Worm (Caenorhabditis elegans) whole organism, late embryonic: ENCODE measurements around the gene Y51H4A.5.

Experiments used
- C08G9.2 ChIP-seq: sonication (generic microtip); optimal IDR thresholded peaks from 2 replicates; lab custom pipeline; 2016; ENCODE audit warnings: mild to moderate bottlenecking, missing genetic modification characterization, moderate library complexity, missing compliant biosample characterization
- C38D4.7 ChIP-seq: fragments of 200-800 bp; sonication (Bioruptor generic); optimal IDR thresholded peaks from 2 replicates; lab custom pipeline; 2018; ENCODE audit warnings: mild to moderate bottlenecking, missing genetic modification characterization, moderate library complexity, missing compliant biosample characterization
- T23F11.4 ChIP-seq: fragments of 200-800 bp; sonication (Bioruptor generic); optimal IDR thresholded peaks from 2 replicates; lab custom pipeline; 2018; ENCODE audit warnings: mild to moderate bottlenecking, missing genetic modification characterization, missing compliant biosample characterization
- Y22D7AL.16 ChIP-seq: sonication (generic microtip); optimal IDR thresholded peaks from 2 replicates; lab custom pipeline; 2016; ENCODE audit warnings: missing genetic modification characterization, missing compliant biosample characterization
- ahr-1 ChIP-seq: sonication (generic microtip); optimal IDR thresholded peaks from 2 replicates; lab custom pipeline; 2016; ENCODE audit warnings: missing genetic modification characterization, missing compliant biosample characterization
- ama-1 ChIP-seq: fragments of 150-350 bp; optimal IDR thresholded peaks from 2 replicates; lab custom pipeline; 2014
- ceh-14 ChIP-seq: sonication (generic microtip); optimal IDR thresholded peaks from 2 replicates; lab custom pipeline; 2016; ENCODE audit warnings: missing genotype, missing genetic modification characterization, missing compliant biosample characterization
- ceh-18 ChIP-seq: sonication (generic microtip); optimal IDR thresholded peaks from 2 replicates; lab custom pipeline; 2016; ENCODE audit warnings: missing genetic modification characterization, missing compliant biosample characterization
- ceh-19 ChIP-seq: fragments of 200-800 bp; sonication (Bioruptor generic); optimal IDR thresholded peaks from 2 replicates; lab custom pipeline; 2018; ENCODE audit warnings: mild to moderate bottlenecking, missing genetic modification characterization, missing compliant biosample characterization
- ceh-2 ChIP-seq: sonication (generic microtip); optimal IDR thresholded peaks from 2 replicates; lab custom pipeline; 2016; ENCODE audit warnings: missing genotype, missing genetic modification characterization, missing compliant biosample characterization
- ceh-24 ChIP-seq: sonication (generic microtip); optimal IDR thresholded peaks from 2 replicates; lab custom pipeline; 2016; ENCODE audit warnings: mild to moderate bottlenecking, missing genetic modification characterization, missing compliant biosample characterization
- ceh-34 ChIP-seq: sonication (generic microtip); optimal IDR thresholded peaks from 2 replicates; lab custom pipeline; 2016; ENCODE audit warnings: mild to moderate bottlenecking, missing genetic modification characterization, missing compliant biosample characterization
- ceh-45 ChIP-seq: fragments of 200-800 bp; sonication (Bioruptor generic); IDR thresholded peaks from 2 replicates; pipeline ENCODE4 v1.3.6; 2022; ENCODE audit warnings: missing genetic modification reagents, missing genetic modification characterization, missing compliant biosample characterization
- ceh-48 ChIP-seq: sonication (generic microtip); optimal IDR thresholded peaks from 2 replicates; lab custom pipeline; 2016; ENCODE audit warnings: missing genetic modification characterization, inconsistent platforms, missing compliant biosample characterization
- ceh-6 ChIP-seq: fragments of 200-800 bp; sonication (Bioruptor generic); optimal IDR thresholded peaks from 2 replicates; lab custom pipeline; 2018; ENCODE audit warnings: mild to moderate bottlenecking, missing genetic modification characterization, missing compliant biosample characterization
- ceh-9 ChIP-seq: sonication (generic microtip); optimal IDR thresholded peaks from 2 replicates; lab custom pipeline; 2016; ENCODE audit warnings: mild to moderate bottlenecking, missing genetic modification characterization, inconsistent platforms, missing compliant biosample characterization
- dve-1 ChIP-seq: sonication (generic microtip); optimal IDR thresholded peaks from 2 replicates; lab custom pipeline; 2017; ENCODE audit warnings: antibody characterized with exemption, mild to moderate bottlenecking, missing genetic modification characterization, missing compliant biosample characterization
- elt-2 ChIP-seq: sonication (generic microtip); optimal IDR thresholded peaks from 2 replicates; lab custom pipeline; 2016; ENCODE audit warnings: missing genetic modification reagents, missing genetic modification characterization, missing compliant biosample characterization
- ets-4 ChIP-seq: sonication (generic microtip); optimal IDR thresholded peaks from 2 replicates; lab custom pipeline; 2016; ENCODE audit warnings: missing genetic modification characterization, missing compliant biosample characterization
- eyg-1 ChIP-seq: sonication (generic microtip); optimal IDR thresholded peaks from 2 replicates; lab custom pipeline; 2016; ENCODE audit warnings: missing genotype, missing genetic modification characterization, missing compliant biosample characterization
- fax-1 ChIP-seq: sonication (generic microtip); optimal IDR thresholded peaks from 2 replicates; lab custom pipeline; 2016; ENCODE audit warnings: missing genotype, missing genetic modification characterization, missing compliant biosample characterization
- fkh-10 ChIP-seq: fragments of 150-350 bp; optimal IDR thresholded peaks from 2 replicates; lab custom pipeline; 2014; ENCODE audit warnings: missing biosample characterization, missing genetic modification reagents, missing genetic modification characterization
- fkh-6 ChIP-seq: sonication (generic microtip); optimal IDR thresholded peaks from 2 replicates; lab custom pipeline; 2016; ENCODE audit warnings: missing genetic modification characterization, missing compliant biosample characterization
- gmeb-2 ChIP-seq: sonication (generic microtip); optimal IDR thresholded peaks from 2 replicates; lab custom pipeline; 2016; ENCODE audit warnings: missing genetic modification characterization, inconsistent platforms, missing compliant biosample characterization
- hlh-13 ChIP-seq: fragments of 200-800 bp; sonication (Bioruptor generic); optimal IDR thresholded peaks from 2 replicates; lab custom pipeline; 2018; ENCODE audit warnings: mild to moderate bottlenecking, missing genetic modification characterization, missing compliant biosample characterization
- hlh-15 ChIP-seq: sonication (generic microtip); optimal IDR thresholded peaks from 2 replicates; lab custom pipeline; 2016; ENCODE audit warnings: missing genetic modification characterization, missing compliant biosample characterization
- hlh-30 ChIP-seq: sonication (generic microtip); optimal IDR thresholded peaks from 2 replicates; lab custom pipeline; 2017; ENCODE audit warnings: antibody characterized with exemption, missing genetic modification characterization, missing compliant biosample characterization; ENCODE audit not compliant: insufficient read depth
- lim-6 ChIP-seq: sonication (generic microtip); optimal IDR thresholded peaks from 2 replicates; lab custom pipeline; 2016; ENCODE audit warnings: missing genetic modification characterization, missing compliant biosample characterization
- lin-11 ChIP-seq: fragments of 200-800 bp; sonication (Bioruptor generic); optimal IDR thresholded peaks from 2 replicates; lab custom pipeline; 2018; ENCODE audit warnings: mild to moderate bottlenecking, missing genetic modification characterization, missing compliant biosample characterization
- madf-2 ChIP-seq: sonication (generic microtip); optimal IDR thresholded peaks from 2 replicates; lab custom pipeline; 2017; ENCODE audit warnings: missing genetic modification characterization, missing compliant biosample characterization
- mec-3 ChIP-seq: sonication (generic microtip); optimal IDR thresholded peaks from 2 replicates; lab custom pipeline; 2016; ENCODE audit warnings: borderline replicate concordance, missing genetic modification characterization, missing compliant biosample characterization
- nfya-1 ChIP-seq: sonication (generic microtip); optimal IDR thresholded peaks from 2 replicates; lab custom pipeline; 2017; ENCODE audit warnings: missing genetic modification characterization, mild to moderate bottlenecking, missing compliant biosample characterization, antibody characterized with exemption, moderate library complexity
- nhr-11 ChIP-seq: fragments of 150-350 bp; optimal IDR thresholded peaks from 2 replicates; lab custom pipeline; 2014; ENCODE audit warnings: missing biosample characterization, missing genetic modification characterization
- nhr-232 ChIP-seq: sonication (generic microtip); optimal IDR thresholded peaks from 2 replicates; lab custom pipeline; 2016; ENCODE audit warnings: missing genetic modification characterization, missing compliant biosample characterization
- odd-2 ChIP-seq: sonication (generic microtip); optimal IDR thresholded peaks from 2 replicates; lab custom pipeline; 2017; ENCODE audit warnings: antibody characterized with exemption, mild to moderate bottlenecking, missing genetic modification characterization, missing compliant biosample characterization
- pag-3 ChIP-seq: sonication (generic microtip); optimal IDR thresholded peaks from 2 replicates; lab custom pipeline; 2016; ENCODE audit warnings: missing compliant biosample characterization, missing genetic modification characterization, borderline replicate concordance
- pat-9 ChIP-seq: fragments of 200-800 bp; sonication (Bioruptor generic); optimal IDR thresholded peaks from 2 replicates; lab custom pipeline; 2018; ENCODE audit warnings: mild to moderate bottlenecking, missing genetic modification characterization, moderate library complexity, missing compliant biosample characterization
- pax-1 ChIP-seq: fragments of 150-350 bp; optimal IDR thresholded peaks from 2 replicates; lab custom pipeline; 2014; ENCODE audit warnings: missing biosample characterization, missing genetic modification characterization
- pha-4 ChIP-seq: fragments of 150-350 bp; optimal IDR thresholded peaks from 2 replicates; lab custom pipeline; 2018; ENCODE audit warnings: missing biosample characterization, missing genetic modification reagents, missing genetic modification characterization
- pqm-1 ChIP-seq: sonication (generic microtip); optimal IDR thresholded peaks from 2 replicates; lab custom pipeline; 2016; ENCODE audit warnings: missing genetic modification characterization, missing compliant biosample characterization
- pros-1 ChIP-seq: fragments of 150-350 bp; optimal IDR thresholded peaks from 2 replicates; lab custom pipeline; 2014; ENCODE audit warnings: missing biosample characterization, missing genetic modification reagents, missing genetic modification characterization
- ref-2 ChIP-seq: sonication (generic microtip); optimal IDR thresholded peaks from 2 replicates; lab custom pipeline; 2016; ENCODE audit warnings: missing genetic modification characterization, missing compliant biosample characterization
- sdc-2 ChIP-seq: sonication (generic microtip); optimal IDR thresholded peaks from 2 replicates; lab custom pipeline; 2016; ENCODE audit warnings: missing genotype, missing genetic modification characterization, missing compliant biosample characterization
- sox-2 ChIP-seq: fragments of 200-800 bp; sonication (Bioruptor generic); IDR thresholded peaks from 2 replicates; pipeline ENCODE4 v1.3.6; 2022; ENCODE audit warnings: missing genetic modification reagents, missing genetic modification characterization, missing compliant biosample characterization
- tbx-2 ChIP-seq: sonication (generic microtip); optimal IDR thresholded peaks from 2 replicates; lab custom pipeline; 2016; ENCODE audit warnings: missing genetic modification characterization, missing compliant biosample characterization
- tbx-7 ChIP-seq: sonication (generic microtip); optimal IDR thresholded peaks from 2 replicates; lab custom pipeline; 2016; ENCODE audit warnings: missing genotype, missing genetic modification characterization, missing compliant biosample characterization
- ttx-3 ChIP-seq: sonication (generic microtip); optimal IDR thresholded peaks from 2 replicates; lab custom pipeline; 2016; ENCODE audit warnings: missing genetic modification reagents, missing genetic modification characterization, missing compliant biosample characterization
- unc-3 ChIP-seq, 2 experiments: fragments of 200-800 bp in 1 of 2; sonication (Bioruptor generic) in 1 of 2; sonication (generic microtip) in 1 of 2; conservative IDR thresholded peaks in 1 of 2; optimal IDR thresholded peaks in 1 of 2; 2 replicates each; pipeline versions ENCODE4 v1.3.6 to Lab custom; 2016 to 2022; ENCODE audit warnings: missing compliant biosample characterization in 2 of 2, missing genetic modification characterization in 2 of 2, missing genetic modification reagents in 1 of 2
- unc-42 ChIP-seq: sonication (generic microtip); optimal IDR thresholded peaks from 2 replicates; lab custom pipeline; 2016; ENCODE audit warnings: missing genotype, missing genetic modification characterization, missing compliant biosample characterization
- unc-55 ChIP-seq: sonication (generic microtip); optimal IDR thresholded peaks from 2 replicates; lab custom pipeline; 2017; ENCODE audit warnings: missing biosample characterization, missing genetic modification reagents, missing genetic modification characterization
- unc-86 ChIP-seq: sonication (generic microtip); optimal IDR thresholded peaks from 2 replicates; lab custom pipeline; 2016; ENCODE audit warnings: missing genetic modification characterization, missing compliant biosample characterization
- zip-5 ChIP-seq: sonication (generic microtip); optimal IDR thresholded peaks from 2 replicates; lab custom pipeline; 2016; ENCODE audit warnings: missing genetic modification characterization, missing compliant biosample characterization
- ztf-16 ChIP-seq: sonication (generic microtip); optimal IDR thresholded peaks from 2 replicates; lab custom pipeline; 2017; ENCODE audit warnings: missing genetic modification characterization, missing compliant biosample characterization

The Y51H4A.5 gene

DNA sequence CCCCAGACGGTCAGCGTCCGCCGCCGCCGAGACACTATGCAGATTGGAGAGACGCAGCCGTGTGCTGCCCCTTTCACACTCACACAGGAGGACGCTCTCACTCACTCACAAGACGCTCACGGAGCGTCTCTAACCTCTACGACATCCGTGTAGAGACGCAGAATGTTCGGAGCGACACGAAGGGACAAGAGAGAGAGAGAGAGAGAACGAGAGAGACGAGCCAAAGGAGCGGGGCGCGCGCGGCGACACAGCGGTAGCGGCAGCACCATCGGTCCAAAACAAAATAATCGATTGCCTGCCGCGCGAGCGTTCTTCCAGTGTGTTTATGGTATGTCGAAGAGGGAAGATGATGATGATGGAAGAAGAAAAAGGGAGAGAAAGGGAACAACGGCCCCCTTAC is 33.6 kb downstream of the Y51H4A.5 start:
- TF ChIP-seq ztf-16 (tag; lab: Kevin White, UChicago) (peak; percentile 11), unc-42 (tag; lab: Kevin White, UChicago) (peak; percentile 39), pqm-1 (tag; lab: Kevin White, UChicago) (peak; percentile 17), pat-9 (tag; lab: Kevin White, UChicago) (no peak), unc-3 (GFP tag; conservative IDR thresholded peaks at IDR 0.05; lab: Robert Waterston, UW) (no peak), unc-3 (tag; optimal IDR thresholded peaks at IDR 0.05; lab: Kevin White, UChicago) (no peak), sdc-2 (tag; lab: Kevin White, UChicago) (peak; percentile 60), ahr-1 (no peak), lin-11 (no peak), C38D4.7 (GFP tag; lab: Kevin White, UChicago) (no peak), ref-2 (peak; percentile 90), nhr-11 (no peak), gmeb-2 (no peak), mec-3 (tag; lab: Kevin White, UChicago) (no peak), ceh-6 (GFP tag; lab: Kevin White, UChicago) (no peak), zip-5 (tag; lab: Kevin White, UChicago) (no peak), lim-6 (tag; lab: Kevin White, UChicago) (no peak), odd-2 (tag; lab: Kevin White, UChicago) (no peak), hlh-30 (peak; percentile 80), ceh-18 (tag; lab: Kevin White, UChicago) (peak; percentile 77), ceh-24 (tag; lab: Kevin White, UChicago) (no peak), sox-2 (GFP tag; lab: Robert Waterston, UW) (no peak), T23F11.4 (GFP tag; lab: Kevin White, UChicago) (peak; percentile 6), ceh-9 (tag; lab: Kevin White, UChicago) (no peak), ceh-19 (GFP tag; lab: Kevin White, UChicago) (peak; percentile 34), ets-4 (tag; lab: Kevin White, UChicago) (peak; percentile 80), nhr-232 (tag; lab: Kevin White, UChicago) (no peak), elt-2 (tag; lab: Kevin White, UChicago) (no peak), C08G9.2 (tag; lab: Kevin White, UChicago) (peak; percentile 58), ceh-48 (tag; lab: Kevin White, UChicago) (peak; percentile 95), ceh-45 (GFP tag; lab: Robert Waterston, UW) (no peak), tbx-7 (tag; lab: Kevin White, UChicago) (peak; percentile 27), ttx-3 (tag; lab: Kevin White, UChicago) (no peak), hlh-13 (GFP tag; lab: Kevin White, UChicago) (no peak), dve-1 (tag; lab: Kevin White, UChicago) (peak; percentile 78), fkh-6 (tag; lab: Kevin White, UChicago) (peak; percentile 45), tbx-2 (tag; lab: Kevin White, UChicago) (peak; percentile 92), Y22D7AL.16 (no peak), ceh-14 (tag; lab: Kevin White, UChicago) (peak; percentile 48), hlh-15 (tag; lab: Kevin White, UChicago) (no peak), fax-1 (peak; percentile 19), unc-55 (peak; percentile 86), pha-4 (no peak), ceh-34 (tag; lab: Kevin White, UChicago) (peak; percentile 80), unc-86 (tag; lab: Kevin White, UChicago) (no peak), pros-1 (tag; lab: Kevin White, UChicago) (peak; percentile 96), ceh-2 (tag; lab: Kevin White, UChicago) (peak; percentile 49), ama-1 (lab: Kevin White, UChicago) (no peak), fkh-10 (no peak), pax-1 (tag; lab: Kevin White, UChicago) (no peak), nfya-1 (tag; lab: Kevin White, UChicago) (peak; percentile 84), madf-2 (tag; lab: Kevin White, UChicago) (no peak), pag-3 (tag; lab: Kevin White, UChicago) (no peak), eyg-1 (tag; lab: Kevin White, UChicago) (peak; percentile 42)
